Worm (Caenorhabditis elegans) whole organism, L4/young adult: ENCODE measurements around the gene C36C5.14.

Source experiments
- dao-5 ChIP-seq: sonication (generic microtip); optimal IDR thresholded peaks from 2 replicates; lab custom pipeline; 2016; ENCODE audit warnings: missing genotype, missing genetic modification characterization, moderate library complexity, missing compliant biosample characterization
- him-1 ChIP-seq: sonication (generic microtip); optimal IDR thresholded peaks from 2 replicates; lab custom pipeline; 2016; ENCODE audit warnings: missing genotype, missing genetic modification reagents, missing genetic modification characterization, missing compliant biosample characterization

DNA sequence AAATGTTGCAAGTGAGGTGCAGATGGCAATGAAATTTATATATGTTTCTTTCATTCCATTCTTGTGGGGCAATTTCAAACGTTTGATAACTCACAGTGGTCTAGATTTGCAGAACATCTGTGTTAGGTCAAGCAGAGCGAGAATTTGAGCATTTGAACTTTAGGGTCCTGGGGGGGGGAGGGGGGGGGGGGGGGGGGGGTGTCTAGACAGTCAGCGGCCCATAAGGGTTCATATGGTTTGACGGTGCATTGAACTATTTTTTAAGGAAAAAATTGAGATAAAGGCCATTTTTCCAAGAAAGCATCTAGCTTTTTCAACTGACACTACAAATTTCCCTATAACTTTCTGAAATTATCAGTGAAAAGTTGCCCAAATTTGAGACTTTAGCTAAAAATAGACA lies 20.5 kb upstream of the C36C5.14 start:
- TF ChIP-seq him-1 (tag; lab: Kevin White, UChicago) (no peak), dao-5 (tag; lab: Kevin White, UChicago) (no peak)
